Fruit fly (Drosophila melanogaster) whole organism, embryonic: ENCODE results near the gene Reg-2.

Source experiments
- CG10147 ChIP-seq: fragments of 200-800 bp; sonication (Bioruptor generic); optimal IDR thresholded peaks from 2 replicates; lab custom pipeline; 2019; ENCODE audit warnings: missing biosample characterization, mild to moderate bottlenecking, missing genetic modification characterization, moderate library complexity
- CG10654 ChIP-seq: fragments of 200-800 bp; sonication (Bioruptor generic); optimal IDR thresholded peaks from 2 replicates; lab custom pipeline; 2016; ENCODE audit warnings: missing biosample characterization, missing genetic modification characterization
- CG11398 ChIP-seq: fragments of 200-800 bp; sonication (Bioruptor generic); optimal IDR thresholded peaks from 2 replicates; lab custom pipeline; 2016; ENCODE audit warnings: missing biosample characterization, missing genetic modification characterization
- CG12236 ChIP-seq: fragments of 200-800 bp; sonication (Bioruptor generic); optimal IDR thresholded peaks from 2 replicates; lab custom pipeline; 2016; ENCODE audit warnings: missing biosample characterization, missing genetic modification characterization
- CG15269 ChIP-seq: fragments of 200-800 bp; sonication (Bioruptor generic); optimal IDR thresholded peaks from 2 replicates; lab custom pipeline; 2018; ENCODE audit warnings: missing biosample characterization, mild to moderate bottlenecking, missing genetic modification characterization, moderate library complexity
- CG15601 ChIP-seq: fragments of 200-800 bp; sonication (Bioruptor generic); optimal IDR thresholded peaks from 3 replicates; lab custom pipeline; 2019; ENCODE audit warnings: missing biosample characterization, mild to moderate bottlenecking, missing genetic modification characterization, moderate library complexity
- CG16863 ChIP-seq: fragments of 200-800 bp; sonication (Bioruptor generic); optimal IDR thresholded peaks from 3 replicates; lab custom pipeline; 2016; ENCODE audit warnings: missing biosample characterization, missing genetic modification characterization
- CG18599 ChIP-seq: fragments of 200-800 bp; sonication (Bioruptor generic); optimal IDR thresholded peaks from 3 replicates; lab custom pipeline; 2017; ENCODE audit warnings: missing biosample characterization, missing genetic modification characterization, mild to moderate bottlenecking, moderate library complexity, missing genetic modification reagents
- CG18619 ChIP-seq: fragments of 200-800 bp; sonication (Bioruptor generic); optimal IDR thresholded peaks from 3 replicates; lab custom pipeline; 2017; ENCODE audit warnings: missing biosample characterization, mild to moderate bottlenecking, missing genetic modification characterization
- CG4854 ChIP-seq: fragments of 200-800 bp; sonication (Bioruptor generic); optimal IDR thresholded peaks from 2 replicates; lab custom pipeline; 2016; ENCODE audit warnings: missing biosample characterization, missing genetic modification characterization, inconsistent platforms
- CG5180 ChIP-seq: fragments of 200-800 bp; sonication (Bioruptor generic); optimal IDR thresholded peaks from 3 replicates; lab custom pipeline; 2017; ENCODE audit warnings: missing biosample characterization, missing genetic modification characterization, mild to moderate bottlenecking, moderate library complexity, missing genetic modification reagents
- CG6791 ChIP-seq: fragments of 200-800 bp; sonication (Bioruptor generic); IDR thresholded peaks from 3 replicates; pipeline ENCODE4 v1.3.6; 2022; ENCODE audit warnings: missing biosample characterization, missing genetic modification characterization; ENCODE audit not compliant: partially characterized antibody
- CG7928 ChIP-seq: fragments of 200-800 bp; sonication (Bioruptor generic); optimal IDR thresholded peaks from 2 replicates; lab custom pipeline; 2017; ENCODE audit warnings: missing biosample characterization, mild to moderate bottlenecking, missing genetic modification characterization
- CG8290 ChIP-seq, 3 experiments: fragments of 200-800 bp; sonication (Bioruptor generic); optimal IDR thresholded peaks; 2 replicates each; lab custom pipeline; 2016 to 2019; ENCODE audit warnings: missing biosample characterization in 3 of 3, missing genetic modification characterization in 3 of 3, mild to moderate bottlenecking in 2 of 3, moderate library complexity in 1 of 3
- CG8478 ChIP-seq: fragments of >200 bp; optimal IDR thresholded peaks from 2 replicates; lab custom pipeline; 2018
- CG9609 ChIP-seq: fragments of 200-800 bp; sonication (Bioruptor generic); optimal IDR thresholded peaks from 3 replicates; lab custom pipeline; 2016; ENCODE audit warnings: missing biosample characterization, missing genetic modification characterization
- CG9797 ChIP-seq: fragments of 200-800 bp; sonication (Bioruptor generic); optimal IDR thresholded peaks from 3 replicates; lab custom pipeline; 2018; ENCODE audit warnings: missing biosample characterization, mild to moderate bottlenecking, missing genetic modification characterization
- CG9817 ChIP-seq: fragments of 200-800 bp; sonication (Bioruptor generic); optimal IDR thresholded peaks from 2 replicates; lab custom pipeline; 2018; ENCODE audit warnings: missing biosample characterization, mild to moderate bottlenecking, missing genetic modification characterization, moderate library complexity
- Fer3 ChIP-seq: fragments of 200-800 bp; sonication (Bioruptor generic); optimal IDR thresholded peaks from 2 replicates; lab custom pipeline; 2018; ENCODE audit warnings: missing biosample characterization, mild to moderate bottlenecking, missing genetic modification characterization, moderate library complexity
- Gsc ChIP-seq: fragments of 200-800 bp; sonication (Bioruptor generic); IDR thresholded peaks from 2 replicates; pipeline ENCODE4 v1.3.6; 2022; ENCODE audit warnings: missing biosample characterization, missing genetic modification characterization
- Hand ChIP-seq: fragments of 200-800 bp; sonication (Bioruptor generic); optimal IDR thresholded peaks from 2 replicates; lab custom pipeline; 2017; ENCODE audit warnings: mild to moderate bottlenecking, missing biosample characterization, missing genetic modification reagents, missing genetic modification characterization
- Hey ChIP-seq: fragments of 200-800 bp; sonication (Bioruptor generic); optimal IDR thresholded peaks from 3 replicates; lab custom pipeline; 2018; ENCODE audit warnings: missing biosample characterization, mild to moderate bottlenecking, missing genetic modification characterization
- Lim3 ChIP-seq: fragments of 200-800 bp; sonication (Bioruptor generic); IDR thresholded peaks from 2 replicates; pipeline ENCODE4 v1.3.6; 2022; ENCODE audit warnings: missing biosample characterization, missing genetic modification characterization
- Mrtf ChIP-seq: fragments of 200-800 bp; sonication (Bioruptor generic); IDR thresholded peaks from 3 replicates; pipeline ENCODE4 v1.3.6; 2022; ENCODE audit warnings: missing biosample characterization, missing genetic modification characterization
- Myb ChIP-seq: fragments of 200-800 bp; sonication (Bioruptor generic); optimal IDR thresholded peaks from 2 replicates; lab custom pipeline; 2016; ENCODE audit warnings: missing biosample characterization, missing genetic modification characterization
- NFAT ChIP-seq: fragments of 200-800 bp; sonication (Bioruptor generic); IDR thresholded peaks from 2 replicates; pipeline ENCODE4 v1.3.6; 2022; ENCODE audit warnings: missing biosample characterization, missing genetic modification characterization
- Sin3A ChIP-seq: fragments of >200 bp; optimal IDR thresholded peaks from 2 replicates; lab custom pipeline; 2018
- Sox100B ChIP-seq: fragments of 200-800 bp; sonication (Bioruptor generic); optimal IDR thresholded peaks from 3 replicates; lab custom pipeline; 2018; ENCODE audit warnings: missing biosample characterization, mild to moderate bottlenecking, missing genetic modification characterization
- Sox102F ChIP-seq: fragments of 200-800 bp; sonication (Bioruptor generic); optimal IDR thresholded peaks from 2 replicates; lab custom pipeline; 2018; ENCODE audit warnings: missing biosample characterization, mild to moderate bottlenecking, missing genetic modification characterization, moderate library complexity
- Sry-β ChIP-seq: fragments of 200-800 bp; sonication (Bioruptor generic); optimal IDR thresholded peaks from 2 replicates; lab custom pipeline; 2018; ENCODE audit warnings: missing biosample characterization, mild to moderate bottlenecking, missing genetic modification characterization, moderate library complexity
- YL-1 ChIP-seq: fragments of 200-800 bp; sonication (Bioruptor generic); optimal IDR thresholded peaks from 3 replicates; lab custom pipeline; 2017; ENCODE audit warnings: missing biosample characterization, mild to moderate bottlenecking, missing genetic modification characterization
- ac ChIP-seq: fragments of 200-800 bp; sonication (Bioruptor generic); optimal IDR thresholded peaks from 3 replicates; lab custom pipeline; 2017; ENCODE audit warnings: missing biosample characterization, mild to moderate bottlenecking, missing genetic modification characterization
- btn ChIP-seq: fragments of 200-800 bp; sonication (Bioruptor generic); optimal IDR thresholded peaks from 2 replicates; lab custom pipeline; 2016; ENCODE audit warnings: missing biosample characterization, missing genetic modification characterization
- crc ChIP-seq: fragments of 200-800 bp; sonication (Bioruptor generic); optimal IDR thresholded peaks from 2 replicates; lab custom pipeline; 2016; ENCODE audit warnings: missing biosample characterization, missing genetic modification characterization
- crol ChIP-seq: fragments of 200-800 bp; sonication (Bioruptor generic); IDR thresholded peaks from 2 replicates; pipeline ENCODE4 v1.3.6; 2022; ENCODE audit warnings: missing biosample characterization, missing genetic modification characterization
- hb ChIP-seq: fragments of 200-800 bp; sonication (Bioruptor generic); IDR thresholded peaks from 3 replicates; pipeline ENCODE4 v1.3.6; 2022; ENCODE audit warnings: missing biosample characterization, missing genetic modification characterization; ENCODE audit not compliant: partially characterized antibody
- lab ChIP-seq: fragments of 200-800 bp; sonication (Bioruptor generic); optimal IDR thresholded peaks from 3 replicates; lab custom pipeline; 2017; ENCODE audit warnings: missing biosample characterization, missing genetic modification characterization, mild to moderate bottlenecking, moderate library complexity, missing genetic modification reagents
- nmo ChIP-seq: fragments of 200-800 bp; sonication (Bioruptor generic); optimal IDR thresholded peaks from 2 replicates; lab custom pipeline; 2018; ENCODE audit warnings: missing biosample characterization, mild to moderate bottlenecking, missing genetic modification characterization, moderate library complexity
- odd ChIP-seq: fragments of 200-800 bp; sonication (Bioruptor generic); optimal IDR thresholded peaks from 2 replicates; lab custom pipeline; 2017; ENCODE audit warnings: missing biosample characterization, mild to moderate bottlenecking, missing genetic modification characterization
- pan ChIP-seq, 4 experiments: fragments of >200 bp in 3 of 4; fragments of 200-800 bp in 1 of 4; sonication (Bioruptor generic) in 1 of 4; optimal IDR thresholded peaks in 3 of 4; IDR thresholded peaks in 1 of 4; 2 replicates each; pipeline versions ENCODE4 v1.3.6 to Lab custom; 2017 to 2022; ENCODE audit warnings: missing biosample characterization in 2 of 4, missing genetic modification characterization in 2 of 4, mixed read lengths in 1 of 4
- pita ChIP-seq: fragments of 200-800 bp; sonication (Bioruptor generic); optimal IDR thresholded peaks from 2 replicates; lab custom pipeline; 2017; ENCODE audit warnings: missing biosample characterization, mild to moderate bottlenecking, missing genetic modification characterization
- seq ChIP-seq: fragments of 200-800 bp; sonication (Bioruptor generic); IDR thresholded peaks from 2 replicates; pipeline ENCODE4 v1.3.6; 2022; ENCODE audit warnings: missing biosample characterization, missing genetic modification characterization
- sim ChIP-seq: fragments of 200-800 bp; sonication (Bioruptor generic); IDR thresholded peaks from 2 replicates; pipeline ENCODE4 v1.3.6; 2022; ENCODE audit warnings: missing biosample characterization, missing genetic modification characterization
- sima ChIP-seq: fragments of 200-800 bp; sonication (Bioruptor generic); optimal IDR thresholded peaks from 2 replicates; lab custom pipeline; 2016; ENCODE audit warnings: missing biosample characterization, missing genetic modification characterization
- sug ChIP-seq: fragments of 200-800 bp; optimal IDR thresholded peaks from 2 replicates; lab custom pipeline; 2019; ENCODE audit warnings: missing biosample characterization, mild to moderate bottlenecking, missing genetic modification characterization, moderate library complexity
- tap ChIP-seq: fragments of 200-800 bp; optimal IDR thresholded peaks from 3 replicates; lab custom pipeline; 2019; ENCODE audit warnings: missing biosample characterization, mild to moderate bottlenecking, missing genetic modification characterization, moderate library complexity
- tna ChIP-seq: fragments of 200-800 bp; sonication (Bioruptor generic); IDR thresholded peaks from 2 replicates; pipeline ENCODE4 v1.3.6; 2022; ENCODE audit warnings: missing biosample characterization, missing genetic modification characterization; ENCODE audit not compliant: partially characterized antibody
- trem ChIP-seq: fragments of 200-800 bp; optimal IDR thresholded peaks from 3 replicates; lab custom pipeline; 2019; ENCODE audit warnings: missing biosample characterization, mild to moderate bottlenecking, missing genetic modification characterization, moderate library complexity

The Reg-2 gene

dm6 chr3L:626498-627369 is 20.4 kb upstream of the Reg-2 start (continued):
- no peak for TF ChIP-seq trem (tag; lab: Kevin White, UChicago)
- peak; percentile 56 for TF ChIP-seq CG10147 (GFP tag; lab: Kevin White, UChicago)
- no peak for TF ChIP-seq seq
- peak; percentile 19 for TF ChIP-seq CG16863 (GFP tag; lab: Kevin White, UChicago)
- no peak for TF ChIP-seq sima (GFP tag; lab: Kevin White, UChicago)
- TF ChIP-seq hb (GFP tag; lab: Robert Waterston, UW): no peak
- no peak for TF ChIP-seq Myb (GFP tag; lab: Kevin White, UChicago)
- no peak for TF ChIP-seq CG4854 (GFP tag; lab: Kevin White, UChicago)
- peak; percentile 61 for TF ChIP-seq CG9817 (tag; lab: Kevin White, UChicago)
- no peak for TF ChIP-seq Gsc (GFP tag; lab: Robert Waterston, UW)
- TF ChIP-seq pita: no peak
- TF ChIP-seq odd: no peak
- peak; percentile 10 for TF ChIP-seq CG8290 (GFP tag; optimal IDR thresholded peaks at IDR 0.05; lab: Kevin White, UChicago)
- no peak for TF ChIP-seq CG8290 (tag; optimal IDR thresholded peaks at IDR 0.05; lab: Kevin White, UChicago)
- TF ChIP-seq CG15601 (tag; lab: Kevin White, UChicago): no peak
- TF ChIP-seq CG5180 (GFP tag; lab: Kevin White, UChicago): no peak
- peak; percentile 41 for TF ChIP-seq Sox100B (GFP tag; lab: Kevin White, UChicago)
- TF ChIP-seq CG6791 (GFP tag; lab: Robert Waterston, UW): no peak
- peak; percentile 58 for TF ChIP-seq CG15269
- no peak for TF ChIP-seq Hey (tag; lab: Kevin White, UChicago)
- no peak for TF ChIP-seq YL-1 (GFP tag; lab: Kevin White, UChicago)
- TF ChIP-seq btn (GFP tag; lab: Kevin White, UChicago): no peak
- no peak for TF ChIP-seq ac (GFP tag; lab: Kevin White, UChicago)
- TF ChIP-seq sim (GFP tag; lab: Robert Waterston, UW): 0 out of 2 replicates have a peak, but pooled peaks have one; percentile 18
- TF ChIP-seq tap (tag; lab: Kevin White, UChicago): no peak
- TF ChIP-seq pan (optimal IDR thresholded peaks at IDR 0.05; lab: Kevin White, UChicago): no peak
- TF ChIP-seq pan (GFP tag; optimal IDR thresholded peaks at IDR 0.05 in 1 of 2, IDR thresholded peaks at IDR 0.05 in 1 of 2): peak in 1 of 2 experiments; percentile 65
- TF ChIP-seq sug: peak; percentile 65
- TF ChIP-seq CG7928: no peak
- TF ChIP-seq CG9797 (GFP tag; lab: Kevin White, UChicago): no peak
- no peak for TF ChIP-seq tna (GFP tag; lab: Robert Waterston, UW)
- TF ChIP-seq Sox102F: peak; percentile 51
- peak; percentile 68; the same call in 1 of the 2 replicates for TF ChIP-seq NFAT (GFP tag; lab: Robert Waterston, UW)
- peak; percentile 90 for TF ChIP-seq crol (GFP tag; lab: Robert Waterston, UW)
- TF ChIP-seq Hand: no peak
- TF ChIP-seq CG8478: peak; percentile 90
- TF ChIP-seq crc (GFP tag; lab: Kevin White, UChicago): no peak
- peak; percentile 38 for TF ChIP-seq Fer3 (tag; lab: Kevin White, UChicago)
- no peak for TF ChIP-seq CG11398 (GFP tag; lab: Kevin White, UChicago)
- TF ChIP-seq Sry-β (GFP tag; lab: Kevin White, UChicago): no peak
- peak; percentile 38 for TF ChIP-seq CG9609
- TF ChIP-seq Sin3A (lab: Kevin White, UChicago): no peak
- TF ChIP-seq CG12236 (GFP tag; lab: Kevin White, UChicago): no peak
- no peak for TF ChIP-seq CG10654 (GFP tag; lab: Kevin White, UChicago)
- peak; percentile 35 for TF ChIP-seq CG18619 (GFP tag; lab: Kevin White, UChicago)
- TF ChIP-seq Mrtf (GFP tag; lab: Robert Waterston, UW): peak; percentile 73
- no peak for TF ChIP-seq Lim3 (GFP tag; lab: Robert Waterston, UW)
- TF ChIP-seq CG18599 (GFP tag; lab: Kevin White, UChicago): peak; percentile 34
- TF ChIP-seq lab: peak; percentile 7
- peak; percentile 49 for TF ChIP-seq nmo (GFP tag; lab: Kevin White, UChicago)
